Worm (Caenorhabditis elegans): ENCODE results near the gene jmjd-3.2.

jmjd-3.2 gene

ce11 chrX:14415641-14416040 lies 32.4 kb upstream of the jmjd-3.2 start, which contains the start of gene F23D12.10:
Gene F23D12.10 (minus strand): TSS chrX:14415741.
- TF ChIP-seq nhr-11 (tag; optimal IDR thresholded peaks at IDR 0.05) (no peak), ref-2 (tag; optimal IDR thresholded peaks at IDR 0.05) (no peak), K09A11.1 (tag; optimal IDR thresholded peaks at IDR 0.05; ENCODE audit: insufficient read depth) (no peak), tbx-2 (tag; optimal IDR thresholded peaks at IDR 0.05) (no peak), sdc-2 (tag; optimal IDR thresholded peaks at IDR 0.05) (no peak), F13H6.1 (tag; optimal IDR thresholded peaks at IDR 0.05) (no peak), dve-1 (tag; optimal IDR thresholded peaks at IDR 0.05) (no peak), ceh-6 (GFP tag; optimal IDR thresholded peaks at IDR 0.05) (no peak), pag-3 (tag; optimal IDR thresholded peaks at IDR 0.05; ENCODE audit: borderline replicate concordance) (no peak), elt-2 (tag; optimal IDR thresholded peaks at IDR 0.05) (no peak), hlh-6 (tag; optimal IDR thresholded peaks at IDR 0.05) (no peak), pha-2 (tag; optimal IDR thresholded peaks at IDR 0.05) (no peak), hlh-8 (tag; optimal IDR thresholded peaks at IDR 0.05) (no peak)

ce11 chrX:14421529-14421982 lies 26.5 kb upstream of the jmjd-3.2 start, which contains the start of gene F23D12.2:
Gene F23D12.2 (minus strand): TSS chrX:14421579.
- no peak for TF ChIP-seq sdc-2 (tag; optimal IDR thresholded peaks at IDR 0.05)
- no peak for TF ChIP-seq zip-5 (tag; optimal IDR thresholded peaks at IDR 0.05)
- no peak for TF ChIP-seq ets-4 (tag; optimal IDR thresholded peaks at IDR 0.05)
- no peak for TF ChIP-seq ceh-6 (GFP tag; optimal IDR thresholded peaks at IDR 0.05)
- TF ChIP-seq hlh-13 (GFP tag; optimal IDR thresholded peaks at IDR 0.05), result no peak
- TF ChIP-seq ceh-24 (tag; optimal IDR thresholded peaks at IDR 0.05), result no peak
- TF ChIP-seq mec-3 (tag; optimal IDR thresholded peaks at IDR 0.05; ENCODE audit: borderline replicate concordance), result no peak
- no peak for TF ChIP-seq ama-1 (optimal IDR thresholded peaks at IDR 0.05)
- no peak for TF ChIP-seq tbx-7 (tag; optimal IDR thresholded peaks at IDR 0.05)
- TF ChIP-seq tbx-2 (tag; optimal IDR thresholded peaks at IDR 0.05), result no peak
- TF ChIP-seq nhr-232 (tag; optimal IDR thresholded peaks at IDR 0.05), result no peak
- no peak for TF ChIP-seq sox-2 (GFP tag; IDR thresholded peaks at IDR 0.05)
- no peak for TF ChIP-seq rnt-1 (tag; optimal IDR thresholded peaks at IDR 0.05)
- TF ChIP-seq hlh-30 (tag; optimal IDR thresholded peaks at IDR 0.05; ENCODE audit: insufficient read depth), result no peak

ce11 chrX:14423105-14423504 lies 24.9 kb upstream of the jmjd-3.2 start, which contains the start of gene fipr-3:
Gene fipr-3 (plus strand): TSS chrX:14423405.
- TF ChIP-seq elt-4 (tag; optimal IDR thresholded peaks at IDR 0.05) (no peak), pag-3 (tag; optimal IDR thresholded peaks at IDR 0.05; ENCODE audit: borderline replicate concordance) (no peak), ceh-6 (GFP tag; optimal IDR thresholded peaks at IDR 0.05) (no peak), ets-4 (tag; optimal IDR thresholded peaks at IDR 0.05) (no peak), pqm-1 (tag; optimal IDR thresholded peaks at IDR 0.05) (no peak), lin-11 (tag; optimal IDR thresholded peaks at IDR 0.05) (no peak), dmd-4 (tag; optimal IDR thresholded peaks at IDR 0.05; ENCODE audit: borderline replicate concordance) (no peak), eyg-1 (tag; optimal IDR thresholded peaks at IDR 0.05) (no peak)

ce11 chrX:14424186-14424585 lies 23.8 kb upstream of the jmjd-3.2 start:
- TF ChIP-seq C38D4.7 (GFP tag; optimal IDR thresholded peaks at IDR 0.05), result no peak
- no peak for TF ChIP-seq F13H6.1 (tag; optimal IDR thresholded peaks at IDR 0.05)
- TF ChIP-seq ceh-6 (GFP tag; optimal IDR thresholded peaks at IDR 0.05), result no peak
- no peak for TF ChIP-seq hlh-8 (tag; optimal IDR thresholded peaks at IDR 0.05)
- no peak for TF ChIP-seq zip-5 (tag; optimal IDR thresholded peaks at IDR 0.05)
- no peak for TF ChIP-seq hlh-6 (tag; optimal IDR thresholded peaks at IDR 0.05)
- TF ChIP-seq hlh-13 (GFP tag; optimal IDR thresholded peaks at IDR 0.05), result no peak
- no peak for TF ChIP-seq ceh-14 (tag; optimal IDR thresholded peaks at IDR 0.05)
- TF ChIP-seq pax-1 (tag; optimal IDR thresholded peaks at IDR 0.05), result no peak
- TF ChIP-seq dmd-4 (tag; optimal IDR thresholded peaks at IDR 0.05; ENCODE audit: borderline replicate concordance), result no peak
- TF ChIP-seq hlh-15 (tag; optimal IDR thresholded peaks at IDR 0.05), result no peak
- TF ChIP-seq hlh-30 (tag; optimal IDR thresholded peaks at IDR 0.05; ENCODE audit: insufficient read depth), result no peak
- TF ChIP-seq sox-2 (GFP tag; IDR thresholded peaks at IDR 0.05), result no peak

- TF ChIP-seq ceh-30 (tag; optimal IDR thresholded peaks at IDR 0.05) (no peak), ceh-6 (GFP tag; optimal IDR thresholded peaks at IDR 0.05) (no peak), npax-4 (tag; optimal IDR thresholded peaks at IDR 0.05) (no peak), Y22D7AL.16 (tag; optimal IDR thresholded peaks at IDR 0.05) (no peak), ceh-48 (tag; optimal IDR thresholded peaks at IDR 0.05) (no peak), unc-3 (GFP tag; conservative IDR thresholded peaks at IDR 0.05) (no peak), unc-3 (tag; optimal IDR thresholded peaks at IDR 0.05) (no peak), ama-1 (optimal IDR thresholded peaks at IDR 0.05) (no peak), ttx-3 (tag; optimal IDR thresholded peaks at IDR 0.05) (no peak)
Observed at ce11 chrX:14424673-14425072, 23.3 kb upstream of the jmjd-3.2 start, which contains the start of gene F23D12.11. Gene F23D12.11 (minus strand): TSS chrX:14424751.
